Worm (Caenorhabditis elegans): Measurements from ENCODE around the gene Y38H6C.25.

DNA sequence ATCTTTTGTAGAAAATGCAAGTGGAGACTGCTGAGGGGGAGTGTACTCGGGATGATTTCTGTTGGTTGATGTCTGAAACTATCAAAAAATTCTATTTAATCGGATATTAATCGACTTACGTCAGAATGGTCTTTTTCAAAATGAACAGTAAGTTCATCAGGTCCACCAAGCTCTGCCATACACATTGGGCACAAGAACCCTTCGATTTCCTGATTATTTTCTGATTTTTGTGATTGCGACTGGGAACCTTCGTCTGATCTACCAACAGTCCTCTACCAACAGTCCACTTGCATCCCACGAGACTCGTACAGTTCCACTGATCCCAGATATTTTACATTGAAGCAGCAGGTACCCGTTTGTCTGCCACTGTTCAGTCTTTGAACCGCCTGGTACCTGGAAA, 44.0 kb upstream of the Y38H6C.25 start:
- TF ChIP-seq die-1 (tag; optimal IDR thresholded peaks at IDR 0.05) = no peak
- TF ChIP-seq F49E8.2 (tag; optimal IDR thresholded peaks at IDR 0.05; ENCODE audit: insufficient read depth) = no peak
- TF ChIP-seq ama-1 (optimal IDR thresholded peaks at IDR 0.05) = no peak
- no peak for TF ChIP-seq ama-1 (GFP tag; optimal IDR thresholded peaks at IDR 0.05)
- TF ChIP-seq hsf-1 (GFP tag; IDR thresholded peaks at IDR 0.05) = no peak
- TF ChIP-seq F52B5.7 (tag; optimal IDR thresholded peaks at IDR 0.05) = no peak
- TF ChIP-seq sea-2 (GFP tag; IDR thresholded peaks at IDR 0.05) = no peak
- no peak for TF ChIP-seq zfh-2 (GFP tag; conservative IDR thresholded peaks at IDR 0.05)
- TF ChIP-seq unc-62 (GFP tag; optimal IDR thresholded peaks at IDR 0.05) = no peak
- TF ChIP-seq F39B2.1 (GFP tag; IDR thresholded peaks at IDR 0.05) = no peak
- no peak for TF ChIP-seq T26A5.8 (tag; optimal IDR thresholded peaks at IDR 0.05)
- TF ChIP-seq ets-4 (GFP tag; optimal IDR thresholded peaks at IDR 0.05) = no peak
- no peak for TF ChIP-seq K11D2.4 (GFP tag; IDR thresholded peaks at IDR 0.05)

Measured in whole organism, young adult.